Worm (Caenorhabditis elegans): ENCODE results near the gene C45G7.4.
A peak's percentile ranks its signal among the peaks of the same experiment; 100 is the strongest.

The C45G7.4 gene

DNA sequence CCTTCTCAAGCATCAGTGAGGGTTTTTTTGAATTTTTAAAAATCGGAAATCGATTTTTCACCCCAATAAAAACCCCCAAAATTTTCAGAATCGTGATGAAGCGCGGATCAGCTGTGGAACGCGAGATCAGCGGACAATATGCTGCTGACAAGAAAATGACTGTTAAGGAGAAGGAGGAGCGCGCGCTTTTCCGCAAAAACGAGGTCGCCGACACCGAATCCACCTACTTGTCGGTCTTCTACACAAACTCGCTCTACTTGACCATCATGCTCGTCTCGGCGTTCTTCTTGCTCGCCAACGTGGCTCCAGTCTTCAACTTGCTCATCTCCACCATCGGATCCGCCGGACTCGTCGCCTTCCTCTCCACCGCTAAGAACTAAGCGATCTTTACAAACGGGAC is 43.0 kb upstream of the C45G7.4 start:
- TF ChIP-seq K12H6.12 (tag; optimal IDR thresholded peaks at IDR 0.05) (no peak), egl-18 (GFP tag; IDR thresholded peaks at IDR 0.05) (0 out of 2 replicates have a peak, but pooled peaks have one; percentile 17), zfh-2 (GFP tag; conservative IDR thresholded peaks at IDR 0.05) (peak; percentile 57; the same call in 1 of the 2 replicates)

DNA sequence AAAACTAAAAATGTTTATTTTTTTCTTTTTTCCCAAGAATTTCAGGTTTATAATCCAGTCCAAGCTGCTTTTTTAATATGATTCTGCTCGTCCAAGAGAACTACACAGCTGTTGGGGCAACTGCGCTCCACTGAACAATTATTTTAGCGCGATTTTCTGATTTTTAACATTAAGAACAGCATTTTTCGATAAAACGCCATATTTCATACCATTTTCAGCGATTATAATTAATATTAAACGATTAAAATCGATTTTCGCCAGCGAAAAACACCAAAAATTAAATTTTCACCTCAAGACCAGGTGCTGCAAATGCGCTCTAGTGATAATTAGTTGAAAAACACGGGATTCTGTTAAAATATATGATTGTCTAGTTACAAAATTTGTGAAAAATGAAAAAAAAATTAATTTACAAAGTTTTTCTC is 42.5 kb upstream of the C45G7.4 start:
- TF ChIP-seq zfh-2 (GFP tag; conservative IDR thresholded peaks at IDR 0.05): no peak
- TF ChIP-seq madf-3 (GFP tag; IDR thresholded peaks at IDR 0.05): no peak
- no peak for TF ChIP-seq B0019.2 (GFP tag; conservative IDR thresholded peaks at IDR 0.05)
- TF ChIP-seq die-1 (tag; optimal IDR thresholded peaks at IDR 0.05): no peak
- TF ChIP-seq hrde-1 (tag; optimal IDR thresholded peaks at IDR 0.05; ENCODE audit: borderline replicate concordance): peak; percentile 59
- no peak for TF ChIP-seq F57C9.4 (tag; optimal IDR thresholded peaks at IDR 0.05)
- TF ChIP-seq nhr-120 (GFP tag; IDR thresholded peaks at IDR 0.05): no peak
- TF ChIP-seq efl-1 (GFP tag; optimal IDR thresholded peaks at IDR 0.05): peak; percentile 45
- no peak for TF ChIP-seq ztf-3 (GFP tag; optimal IDR thresholded peaks at IDR 0.05)
- TF ChIP-seq ztf-28 (GFP tag; IDR thresholded peaks at IDR 0.05): no peak
- TF ChIP-seq nfya-1 (tag; optimal IDR thresholded peaks at IDR 0.05; ENCODE audit: borderline replicate concordance, insufficient read depth): no peak
- TF ChIP-seq let-526 (GFP tag; IDR thresholded peaks at IDR 0.05): no peak
- no peak for TF ChIP-seq hmg-20 (GFP tag; IDR thresholded peaks at IDR 0.05)
- TF ChIP-seq snpc-1.3 (tag; optimal IDR thresholded peaks at IDR 0.05; ENCODE audit: insufficient read depth): peak; percentile 76
- no peak for TF ChIP-seq K11D2.4 (GFP tag; IDR thresholded peaks at IDR 0.05)
- no peak for TF ChIP-seq T26A5.8 (tag; optimal IDR thresholded peaks at IDR 0.05)
- TF ChIP-seq F23B12.7 (tag; optimal IDR thresholded peaks at IDR 0.05; ENCODE audit: insufficient read depth): peak; percentile 26
- TF ChIP-seq xnd-1 (tag; optimal IDR thresholded peaks at IDR 0.05): no peak
- TF ChIP-seq ama-1 (optimal IDR thresholded peaks at IDR 0.05): no peak
- TF ChIP-seq ama-1 (GFP tag; optimal IDR thresholded peaks at IDR 0.05): no peak
- TF ChIP-seq ceh-100 (GFP tag; IDR thresholded peaks at IDR 0.05): no peak
- TF ChIP-seq lsl-1 (GFP tag; optimal IDR thresholded peaks at IDR 0.05): peak; percentile 39
- no peak for TF ChIP-seq sdz-38 (tag; optimal IDR thresholded peaks at IDR 0.05)
- TF ChIP-seq lsy-27 (tag; optimal IDR thresholded peaks at IDR 0.05; ENCODE audit: borderline replicate concordance, insufficient read depth): no peak
- no peak for TF ChIP-seq ztf-25 (GFP tag; IDR thresholded peaks at IDR 0.05)
- peak; percentile 85 for TF ChIP-seq B0336.3 (GFP tag; IDR thresholded peaks at IDR 0.05)
- TF ChIP-seq Y95B8A.8 (GFP tag; IDR thresholded peaks at IDR 0.05): no peak
- peak; percentile 35 for TF ChIP-seq B0261.1 (tag; optimal IDR thresholded peaks at IDR 0.05)
- TF ChIP-seq nfyb-1 (GFP tag; IDR thresholded peaks at IDR 0.05): peak; percentile 64
- no peak for TF ChIP-seq rec-8 (tag; optimal IDR thresholded peaks at IDR 0.05)
- 0 out of 2 replicates have a peak, but pooled peaks have one; percentile 56 for TF ChIP-seq cebp-2 (GFP tag; IDR thresholded peaks at IDR 0.05)
- peak; percentile 60 for TF ChIP-seq ztf-26 (tag; optimal IDR thresholded peaks at IDR 0.05)
- peak; percentile 84 for TF ChIP-seq tlf-1 (GFP tag; optimal IDR thresholded peaks at IDR 0.05)
- TF ChIP-seq F57A8.1 (GFP tag; optimal IDR thresholded peaks at IDR 0.05): no peak
- peak; percentile 47 for TF ChIP-seq snpc-3.4 (tag; optimal IDR thresholded peaks at IDR 0.05)
- TF ChIP-seq madf-6 (GFP tag; IDR thresholded peaks at IDR 0.05): peak; percentile 63
- peak; percentile 64 to 89 for TF ChIP-seq let-607 (tag; optimal IDR thresholded peaks at IDR 0.05)
- no peak for TF ChIP-seq pha-4 (tag; optimal IDR thresholded peaks at IDR 0.05)
- peak; percentile 86 for TF ChIP-seq athp-1 (tag; optimal IDR thresholded peaks at IDR 0.05)
- TF ChIP-seq C17E4.6 (GFP tag; IDR thresholded peaks at IDR 0.05): no peak
- peak; percentile 45 for TF ChIP-seq B0035.1 (tag; optimal IDR thresholded peaks at IDR 0.05)
- TF ChIP-seq lir-1 (GFP tag; conservative IDR thresholded peaks at IDR 0.05): no peak
- TF ChIP-seq bed-1 (GFP tag; IDR thresholded peaks at IDR 0.05): no peak
- peak; percentile 62; the same call in 1 of the 2 replicates for TF ChIP-seq hsf-1 (GFP tag; IDR thresholded peaks at IDR 0.05)
